Worm (Caenorhabditis elegans): ENCODE measurements around the gene R10D12.1.

ce11 chrV:13931225-13931624 lies 3.2 kb downstream of the R10D12.1 start, which contains the start of gene C06B3.16:
- TF ChIP-seq flt-1 (GFP tag; IDR thresholded peaks at IDR 0.05) = no peak
- TF ChIP-seq tbx-37 (GFP tag; conservative IDR thresholded peaks at IDR 0.05) = no peak
- TF ChIP-seq sea-1 (GFP tag; conservative IDR thresholded peaks at IDR 0.05) = no peak
- TF ChIP-seq pes-1 (GFP tag; IDR thresholded peaks at IDR 0.05) = no peak

Measured in whole organism, early embryonic.